Fruit fly (Drosophila melanogaster) whole organism: ENCODE results near the gene CG31926.

Source experiments
- CG8478 ChIP-seq: fragments of >200 bp; optimal IDR thresholded peaks from 2 replicates; lab custom pipeline; 2018; ENCODE audit warnings: inconsistent platforms
- pan ChIP-seq: fragments of >200 bp; optimal IDR thresholded peaks from 2 replicates; lab custom pipeline; 2017

DNA sequence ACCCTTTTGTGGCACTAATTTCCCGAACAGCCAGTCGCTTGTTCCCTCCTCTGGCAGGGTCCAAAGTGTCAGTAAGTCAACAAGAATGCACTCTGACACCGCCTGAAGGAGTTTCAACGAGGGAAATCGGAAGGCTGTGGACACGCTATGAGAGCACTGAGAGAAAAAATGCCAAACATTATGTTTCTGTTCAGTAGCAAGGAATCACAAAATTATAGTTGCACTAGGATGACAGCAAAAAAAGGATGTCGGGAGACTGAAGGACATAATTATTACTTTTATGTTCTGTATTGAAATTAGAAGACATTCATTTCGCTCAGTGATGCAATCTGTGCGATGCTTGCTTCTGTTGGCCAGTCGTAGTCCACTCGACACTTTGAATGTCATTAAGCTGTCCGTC, 14.5 kb downstream of the CG31926 start:
- TF ChIP-seq CG8478: no peak
- no peak for TF ChIP-seq pan (lab: Kevin White, UChicago)
